Worm (Caenorhabditis elegans) whole organism, L4 larva: ENCODE data around the gene R53.4.

ENCODE experiments used
- F49E8.2 ChIP-seq: sonication (generic microtip); optimal IDR thresholded peaks from 2 replicates; lab custom pipeline; 2016; ENCODE audit warnings: missing compliant biosample characterization, mild to moderate bottlenecking, missing genetic modification characterization, borderline replicate concordance
- aha-1 ChIP-seq: fragments of 150-350 bp; peaks from one replicate; lab custom pipeline; 2014; ENCODE audit warnings: missing biosample characterization, missing genetic modification characterization
- attf-4 ChIP-seq: sonication (generic microtip); optimal IDR thresholded peaks from 3 replicates; lab custom pipeline; 2017; ENCODE audit warnings: missing biosample characterization, missing genetic modification characterization
- ceh-28 ChIP-seq: fragments of 150-350 bp; optimal IDR thresholded peaks from 2 replicates; lab custom pipeline; 2014; ENCODE audit warnings: missing biosample characterization, missing genetic modification reagents, missing genetic modification characterization
- ceh-62 ChIP-seq: sonication (generic microtip); optimal IDR thresholded peaks from 2 replicates; lab custom pipeline; 2017; ENCODE audit warnings: missing biosample characterization, missing genetic modification characterization
- daf-16 ChIP-seq, 3 experiments: sonication (generic microtip); optimal IDR thresholded peaks; 2 replicates each; lab custom pipeline; 2016 to 2017; ENCODE audit warnings: missing genetic modification characterization in 3 of 3, missing genetic modification reagents in 3 of 3, mild to moderate bottlenecking in 2 of 3, missing compliant biosample characterization in 2 of 3, missing biosample characterization in 1 of 3, moderate library complexity in 1 of 3
- daf-19 ChIP-seq: fragments of 200-800 bp; sonication (Bioruptor generic); conservative IDR thresholded peaks from 2 replicates; pipeline ENCODE4 v1.3.6; 2022; ENCODE audit warnings: missing genetic modification characterization, missing compliant biosample characterization
- dmd-6 ChIP-seq: fragments of 200-800 bp; sonication (Bioruptor generic); IDR thresholded peaks from 2 replicates; pipeline ENCODE4 v1.3.6; 2022; ENCODE audit warnings: missing genetic modification reagents, missing genetic modification characterization, missing compliant biosample characterization
- dve-1 ChIP-seq: sonication (generic microtip); optimal IDR thresholded peaks from 2 replicates; lab custom pipeline; 2017; ENCODE audit warnings: antibody characterized with exemption, mild to moderate bottlenecking, missing genetic modification characterization, missing compliant biosample characterization; ENCODE audit not compliant: insufficient read depth
- lin-39 ChIP-seq: fragments of 150-350 bp; optimal IDR thresholded peaks from 2 replicates; lab custom pipeline; 2014; ENCODE audit warnings: missing biosample characterization, missing genetic modification reagents, missing genetic modification characterization
- madf-5 ChIP-seq, 2 experiments: fragments of 200-800 bp; sonication (Bioruptor generic); IDR thresholded peaks; 2 replicates each; pipeline ENCODE4 v1.3.6; 2022; ENCODE audit warnings: missing compliant biosample characterization in 2 of 2, missing genetic modification characterization in 2 of 2
- madf-9 ChIP-seq: fragments of 200-800 bp; sonication (Bioruptor generic); conservative IDR thresholded peaks from 2 replicates; pipeline ENCODE4 v1.3.6; 2022; ENCODE audit warnings: missing genetic modification reagents, missing genetic modification characterization, missing compliant biosample characterization
- mdl-1 ChIP-seq, 2 experiments: fragments of 150-350 bp in 1 of 2; sonication (generic microtip) in 1 of 2; optimal IDR thresholded peaks; 2 replicates each; lab custom pipeline; 2014 to 2017; ENCODE audit warnings: missing biosample characterization in 2 of 2, missing genetic modification characterization in 2 of 2
- mdt-29 ChIP-seq: fragments of 200-800 bp; sonication (Bioruptor generic); IDR thresholded peaks from 2 replicates; pipeline ENCODE4 v1.3.6; 2022; ENCODE audit warnings: missing genetic modification reagents, missing genetic modification characterization, missing compliant biosample characterization
- mxl-3 ChIP-seq: fragments of 200-800 bp; sonication (Bioruptor generic); optimal IDR thresholded peaks from 2 replicates; lab custom pipeline; 2018; ENCODE audit warnings: mild to moderate bottlenecking, missing genetic modification characterization, missing compliant biosample characterization
- nhr-102 ChIP-seq: sonication (generic microtip); optimal IDR thresholded peaks from 2 replicates; lab custom pipeline; 2016; ENCODE audit warnings: mild to moderate bottlenecking, missing genetic modification characterization, moderate library complexity, missing compliant biosample characterization
- nhr-11 ChIP-seq: fragments of 150-350 bp; optimal IDR thresholded peaks from 2 replicates; lab custom pipeline; 2014; ENCODE audit warnings: missing biosample characterization, missing genetic modification characterization
- nhr-28 ChIP-seq: fragments of 150-350 bp; optimal IDR thresholded peaks from 2 replicates; lab custom pipeline; 2014; ENCODE audit warnings: missing biosample characterization, missing genetic modification characterization
- nhr-41 ChIP-seq: fragments of 200-800 bp; sonication (Bioruptor generic); IDR thresholded peaks from 2 replicates; pipeline ENCODE4 v1.3.6; 2022; ENCODE audit warnings: missing genetic modification reagents, missing genetic modification characterization, missing compliant biosample characterization
- pqm-1 ChIP-seq: sonication (generic microtip); optimal IDR thresholded peaks from 2 replicates; lab custom pipeline; 2017; ENCODE audit warnings: missing biosample characterization, missing genetic modification characterization
- rbr-2 ChIP-seq: sonication (generic microtip); optimal IDR thresholded peaks from 2 replicates; lab custom pipeline; 2016; ENCODE audit warnings: missing genotype, missing genetic modification characterization, missing compliant biosample characterization
- saeg-2 ChIP-seq: fragments of 200-800 bp; sonication (Bioruptor generic); IDR thresholded peaks from 2 replicates; pipeline ENCODE4 v1.3.6; 2022; ENCODE audit warnings: missing genetic modification reagents, missing genetic modification characterization, missing compliant biosample characterization
- sdz-12 ChIP-seq: fragments of 200-800 bp; sonication (Bioruptor generic); optimal IDR thresholded peaks from 2 replicates; lab custom pipeline; 2018; ENCODE audit warnings: mild to moderate bottlenecking, missing genetic modification characterization, missing compliant biosample characterization
- snpc-4 ChIP-seq: fragments of 150-350 bp; optimal IDR thresholded peaks from 2 replicates; lab custom pipeline; 2014; ENCODE audit warnings: missing biosample characterization, missing genetic modification characterization
- tra-1 ChIP-seq: fragments of 200-800 bp; sonication (Bioruptor generic); IDR thresholded peaks from 2 replicates; pipeline ENCODE4 v1.3.6; 2022; ENCODE audit warnings: missing genetic modification reagents, missing genetic modification characterization, missing compliant biosample characterization
- unc-130 ChIP-seq: sonication (generic microtip); optimal IDR thresholded peaks from 2 replicates; lab custom pipeline; 2016; ENCODE audit warnings: missing genetic modification reagents, missing genetic modification characterization, missing compliant biosample characterization
- unc-39 ChIP-seq: sonication (generic microtip); optimal IDR thresholded peaks from 2 replicates; lab custom pipeline; 2017; ENCODE audit warnings: missing biosample characterization, missing genetic modification characterization
- unc-62 ChIP-seq, 3 experiments: fragments of 150-350 bp in 1 of 3; sonication (generic microtip); optimal IDR thresholded peaks in 2 of 3; peaks in 1 of 3; 1 replicate in 1 of 3; 2 replicates in 2 of 3; lab custom pipeline; 2014 to 2017; ENCODE audit warnings: missing biosample characterization in 3 of 3, missing genetic modification characterization in 3 of 3, missing genetic modification reagents in 3 of 3, missing genotype in 1 of 3
- zfp-3 ChIP-seq: fragments of 200-800 bp; sonication (Bioruptor generic); conservative IDR thresholded peaks from 2 replicates; pipeline ENCODE4 v1.3.6; 2022; ENCODE audit warnings: missing genetic modification reagents, missing genetic modification characterization, missing compliant biosample characterization
- zip-2 ChIP-seq: fragments of 150-350 bp; optimal IDR thresholded peaks from 2 replicates; lab custom pipeline; 2014; ENCODE audit warnings: missing biosample characterization, missing genetic modification characterization
- ztf-7 ChIP-seq: fragments of 150-350 bp; optimal IDR thresholded peaks from 2 replicates; lab custom pipeline; 2014; ENCODE audit warnings: missing biosample characterization, missing genetic modification characterization

Gene R53.4

ce11 chrII:10014384-10014783, 46.5 kb upstream of the R53.4 start:
- TF ChIP-seq ztf-7 (tag; lab: Kevin White, UChicago), result no peak
- peak in 1 of 2 experiments; percentile 72 for TF ChIP-seq unc-62 (GFP tag; optimal IDR thresholded peaks at IDR 0.05 in 1 of 2; lab: Kevin White, UChicago)
- TF ChIP-seq unc-62 (tag; optimal IDR thresholded peaks at IDR 0.05; lab: Kevin White, UChicago), result no peak

ce11 chrII:10012490-10012889, 44.6 kb upstream of the R53.4 start:
- TF ChIP-seq ceh-28 (tag; lab: Kevin White, UChicago) (no peak), tra-1 (GFP tag; lab: Robert Waterston, UW) (0 out of 2 replicates have a peak, but pooled peaks have one; percentile 6), mdt-29 (GFP tag; lab: Robert Waterston, UW) (no peak), nhr-28 (tag; lab: Kevin White, UChicago) (no peak), nhr-11 (tag; lab: Kevin White, UChicago) (peak; percentile 75), zfp-3 (GFP tag; lab: Robert Waterston, UW) (no peak), unc-62 (GFP tag; optimal IDR thresholded peaks at IDR 0.05 in 1 of 2; lab: Kevin White, UChicago) (peak in 1 of 2 experiments; percentile 57), unc-62 (tag; optimal IDR thresholded peaks at IDR 0.05; lab: Kevin White, UChicago) (no peak), sdz-12 (no peak)
- TF ChIP-seq, all 104 proteins: peak for 3

ce11 chrII:10011733-10012132, 43.9 kb upstream of the R53.4 start:
- no peak for TF ChIP-seq pqm-1 (tag; lab: Kevin White, UChicago)
- TF ChIP-seq unc-62 (GFP tag; optimal IDR thresholded peaks at IDR 0.05 in 1 of 2; lab: Kevin White, UChicago), result peak in 1 of 2 experiments; percentile 78
- TF ChIP-seq unc-62 (tag; optimal IDR thresholded peaks at IDR 0.05; lab: Kevin White, UChicago), result no peak
- peak; percentile 29 for TF ChIP-seq mxl-3 (GFP tag; lab: Kevin White, UChicago)
- TF ChIP-seq dve-1 (tag; lab: Kevin White, UChicago), result peak; percentile 28
- TF ChIP-seq rbr-2 (tag; lab: Kevin White, UChicago), result no peak
- TF ChIP-seq dmd-6, result peak; percentile 16; the same call in 1 of the 2 replicates
- TF ChIP-seq nhr-28 (tag; lab: Kevin White, UChicago), result peak; percentile 2
- TF ChIP-seq, all 104 proteins: peak for 5

- TF ChIP-seq aha-1 (tag; lab: Kevin White, UChicago) (peak; percentile 88), zip-2 (tag; lab: Kevin White, UChicago) (no peak), saeg-2 (GFP tag; lab: Robert Waterston, UW) (no peak), unc-130 (GFP tag; lab: Kevin White, UChicago) (no peak), mdl-1 (tag; optimal IDR thresholded peaks at IDR 0.05; lab: Kevin White, UChicago) (no peak), attf-4 (tag; lab: Kevin White, UChicago) (no peak), nhr-102 (tag; lab: Kevin White, UChicago) (no peak), madf-5 (GFP tag; IDR thresholded peaks at IDR 0.05; lab: Robert Waterston, UW) (no peak)
- TF ChIP-seq, all 104 proteins: peak for 1
Observed at ce11 chrII:10010914-10011313, 43.1 kb upstream of the R53.4 start.

- TF ChIP-seq daf-19 (GFP tag; lab: Robert Waterston, UW), result no peak
- no peak for TF ChIP-seq madf-9 (GFP tag; lab: Robert Waterston, UW)
- peak; percentile 94 for TF ChIP-seq aha-1 (tag; lab: Kevin White, UChicago)
- no peak for TF ChIP-seq ceh-62
- no peak for TF ChIP-seq nhr-102 (tag; lab: Kevin White, UChicago)
Observed at ce11 chrII:10008552-10008951, 40.7 kb upstream of the R53.4 start.

- TF ChIP-seq lin-39 (tag; lab: Kevin White, UChicago) (no peak), snpc-4 (no peak), madf-9 (GFP tag; lab: Robert Waterston, UW) (no peak), mdl-1 (tag; optimal IDR thresholded peaks at IDR 0.05; lab: Kevin White, UChicago) (no peak), nhr-41 (GFP tag; lab: Robert Waterston, UW) (no peak), F49E8.2 (no peak), unc-39 (tag; lab: Kevin White, UChicago) (no peak), daf-16 (GFP tag; optimal IDR thresholded peaks at IDR 0.05; lab: Kevin White, UChicago) (no peak), daf-16 (tag; optimal IDR thresholded peaks at IDR 0.05; lab: Kevin White, UChicago) (no peak)
Observed at ce11 chrII:10007917-10008316, 40.1 kb upstream of the R53.4 start, which contains the start of gene ZK892.5. TSS of gene ZK892.5 (plus strand) at chrII:10008217.
